Fruit fly (Drosophila melanogaster): Measurements from ENCODE around the gene Set8.
A peak's percentile ranks its signal among the peaks of the same experiment; 100 is the strongest.

Gene Set8

dm6 chr3R:14283754-14284421 is 31.9 kb upstream of the Set8 start (continued):
- TF ChIP-seq CG7839 (tag; optimal IDR thresholded peaks at IDR 0.05) (peak; percentile 99), dysf (GFP tag; IDR thresholded peaks at IDR 0.05) (no peak), CG12744 (GFP tag; optimal IDR thresholded peaks at IDR 0.05) (peak; percentile 96), trem (tag; optimal IDR thresholded peaks at IDR 0.05) (peak; percentile 95), Optix (GFP tag; IDR thresholded peaks at IDR 0.05) (no peak), E2f2 (GFP tag; IDR thresholded peaks at IDR 0.05) (no peak), nmo (GFP tag; optimal IDR thresholded peaks at IDR 0.05) (peak; percentile 99), btn (GFP tag; optimal IDR thresholded peaks at IDR 0.05) (peak; percentile 75), ato (GFP tag; IDR thresholded peaks at IDR 0.05; ENCODE audit: partially characterized antibody) (no peak), Blimp-1 (GFP tag; optimal IDR thresholded peaks at IDR 0.05) (peak; percentile 98), corto (GFP tag; optimal IDR thresholded peaks at IDR 0.05) (peak; percentile 93), HLH54F (GFP tag; optimal IDR thresholded peaks at IDR 0.05) (peak; percentile 95), CG8765 (GFP tag; IDR thresholded peaks at IDR 0.05) (no peak), sc (optimal IDR thresholded peaks at IDR 0.05) (no peak), sc (GFP tag; optimal IDR thresholded peaks at IDR 0.05) (peak; percentile 98), p53 (GFP tag; optimal IDR thresholded peaks at IDR 0.05) (peak; percentile 51), tll (GFP tag; optimal IDR thresholded peaks at IDR 0.05) (peak in 1 of 2 experiments; percentile 23), pita (GFP tag; optimal IDR thresholded peaks at IDR 0.05) (no peak), CG10366 (GFP tag; IDR thresholded peaks at IDR 0.05) (no peak), Doc3 (GFP tag; IDR thresholded peaks at IDR 0.05; ENCODE audit: partially characterized antibody) (no peak), Hey (tag; optimal IDR thresholded peaks at IDR 0.05) (peak; percentile 83), dpn (GFP tag; optimal IDR thresholded peaks at IDR 0.05) (peak; percentile 96 to 98), nau (GFP tag; optimal IDR thresholded peaks at IDR 0.05) (peak; percentile 98), CG7372 (GFP tag; IDR thresholded peaks at IDR 0.05) (no peak), CG1233 (GFP tag; optimal IDR thresholded peaks at IDR 0.05) (peak; percentile 98), CG2678 (tag; optimal IDR thresholded peaks at IDR 0.05) (peak; percentile 99), CG1529 (GFP tag; optimal IDR thresholded peaks at IDR 0.05) (peak; percentile 98), CG11695 (GFP tag; IDR thresholded peaks at IDR 0.05) (no peak), toy (GFP tag; IDR thresholded peaks at IDR 0.05) (no peak), odd (GFP tag; optimal IDR thresholded peaks at IDR 0.05) (peak; percentile 97), chinmo (GFP tag; IDR thresholded peaks at IDR 0.05; ENCODE audit: partially characterized antibody) (no peak), CG14860 (GFP tag; IDR thresholded peaks at IDR 0.05; ENCODE audit: partially characterized antibody) (no peak), klu (GFP tag; IDR thresholded peaks at IDR 0.05) (no peak), CG15601 (tag; optimal IDR thresholded peaks at IDR 0.05) (peak; percentile 98), CG4282 (GFP tag; optimal IDR thresholded peaks at IDR 0.05) (peak; percentile 65), h (optimal IDR thresholded peaks at IDR 0.05) (no peak), Nf-YB (GFP tag; optimal IDR thresholded peaks at IDR 0.05) (peak; percentile 90), ac (GFP tag; optimal IDR thresholded peaks at IDR 0.05) (peak; percentile 89), CG1602 (GFP tag; optimal IDR thresholded peaks at IDR 0.05) (peak; percentile 99), schlank (tag; optimal IDR thresholded peaks at IDR 0.05) (peak; percentile 96), CG12769 (tag; optimal IDR thresholded peaks at IDR 0.05) (peak; percentile 98), crc (GFP tag; optimal IDR thresholded peaks at IDR 0.05) (peak; percentile 88), eyg (GFP tag; optimal IDR thresholded peaks at IDR 0.05) (peak; percentile 57), gem (tag; optimal IDR thresholded peaks at IDR 0.05) (peak; percentile 99), CG8388 (GFP tag; optimal IDR thresholded peaks at IDR 0.05) (peak; percentile 98), fd3F (GFP tag; optimal IDR thresholded peaks at IDR 0.05) (peak; percentile 99), CG7987 (GFP tag; optimal IDR thresholded peaks at IDR 0.05) (peak; percentile 96), CG32767 (GFP tag; IDR thresholded peaks at IDR 0.05) (no peak), Kr (GFP tag; optimal IDR thresholded peaks at IDR 0.05) (no peak), amos (GFP tag; IDR thresholded peaks at IDR 0.05; ENCODE audit: partially characterized antibody) (no peak)

All from whole organism, embryonic.